Fruit fly (Drosophila melanogaster): Measurements from ENCODE around the gene Ref1.

Ref1 gene

DNA sequence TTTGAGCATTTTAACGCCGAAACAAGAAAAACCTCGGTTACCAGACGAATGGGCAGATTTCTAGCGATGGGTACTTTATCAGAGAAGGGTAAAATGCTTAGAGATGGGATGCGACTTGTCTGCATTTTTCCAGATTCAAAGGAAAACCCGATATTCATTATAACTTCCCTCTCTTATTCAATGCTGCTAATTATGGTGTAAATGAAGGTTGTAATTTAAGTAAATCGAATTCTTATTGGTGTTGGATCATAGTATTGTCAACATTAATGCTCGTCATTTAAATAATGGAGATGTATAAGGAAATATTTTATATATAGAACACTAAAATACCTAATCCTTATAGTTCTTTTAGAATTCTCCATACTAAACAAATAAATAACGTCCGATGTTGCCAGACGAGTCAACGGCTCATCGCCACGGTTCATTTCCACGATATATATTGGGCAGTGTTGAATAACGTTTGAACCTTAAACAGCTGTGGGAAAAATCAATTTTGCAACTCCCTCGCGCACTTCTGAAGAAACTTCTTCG, 44.0 kb upstream of the Ref1 start, which contains the start of the genes Alh and CG10098 (continued):
- peak; percentile 39 for TF ChIP-seq crc (GFP tag; optimal IDR thresholded peaks at IDR 0.05)
- TF ChIP-seq CG9876 (GFP tag; optimal IDR thresholded peaks at IDR 0.05) = peak; percentile 87
- TF ChIP-seq fu2 (GFP tag; optimal IDR thresholded peaks at IDR 0.05) = peak; percentile 89
- TF ChIP-seq CG9215 (GFP tag; IDR thresholded peaks at IDR 0.05) = peak; percentile 89
- TF ChIP-seq dm (GFP tag; optimal IDR thresholded peaks at IDR 0.05) = peak; percentile 75
- peak; percentile 73 for TF ChIP-seq inv (GFP tag; IDR thresholded peaks at IDR 0.05; ENCODE audit: partially characterized antibody)
- peak; percentile 40 for TF ChIP-seq CG15073 (GFP tag; optimal IDR thresholded peaks at IDR 0.05)
- TF ChIP-seq CG10543 (GFP tag; optimal IDR thresholded peaks at IDR 0.05) = peak; percentile 81
- TF ChIP-seq CG4404 (GFP tag; IDR thresholded peaks at IDR 0.05) = peak; percentile 72
- no peak; the same call in 1 of the 2 replicates for TF ChIP-seq ap (GFP tag; IDR thresholded peaks at IDR 0.05)
- peak; percentile 76 for TF ChIP-seq Myb (GFP tag; optimal IDR thresholded peaks at IDR 0.05)
- peak; percentile 39; the same call in 1 of the 2 replicates for TF ChIP-seq Dref (GFP tag; IDR thresholded peaks at IDR 0.05)
- TF ChIP-seq CG10147 (GFP tag; optimal IDR thresholded peaks at IDR 0.05) = peak; percentile 75
- TF ChIP-seq pan (optimal IDR thresholded peaks at IDR 0.05) = no peak
- TF ChIP-seq pan (GFP tag; optimal IDR thresholded peaks at IDR 0.05 in 1 of 2, IDR thresholded peaks at IDR 0.05 in 1 of 2) = peak in 1 of 2 experiments; percentile 70
- peak; percentile 73 for TF ChIP-seq Ada2b (GFP tag; IDR thresholded peaks at IDR 0.05)
- peak; percentile 75 for TF ChIP-seq Nf-YC (tag; optimal IDR thresholded peaks at IDR 0.05)
- peak; percentile 69 for TF ChIP-seq CG4854 (GFP tag; optimal IDR thresholded peaks at IDR 0.05)
- peak; percentile 70 for TF ChIP-seq dmrt99B (tag; optimal IDR thresholded peaks at IDR 0.05)
- TF ChIP-seq ATbp (GFP tag; optimal IDR thresholded peaks at IDR 0.05) = peak; percentile 34
- TF ChIP-seq CG7987 (GFP tag; optimal IDR thresholded peaks at IDR 0.05) = no peak
- peak; percentile 93 for TF ChIP-seq CG17361 (GFP tag; IDR thresholded peaks at IDR 0.05)
- peak; percentile 64; the same call in 1 of the 2 replicates for TF ChIP-seq ham (GFP tag; IDR thresholded peaks at IDR 0.05)
- peak; percentile 92 for TF ChIP-seq Chrac-16 (GFP tag; optimal IDR thresholded peaks at IDR 0.05)
- peak; percentile 64 for TF ChIP-seq CG10431 (GFP tag; optimal IDR thresholded peaks at IDR 0.05)
- TF ChIP-seq CG13424 (tag; optimal IDR thresholded peaks at IDR 0.05) = peak; percentile 86
- peak; percentile 79 for TF ChIP-seq lab (GFP tag; optimal IDR thresholded peaks at IDR 0.05)
- TF ChIP-seq peb (GFP tag; IDR thresholded peaks at IDR 0.05) = 0 out of 2 replicates have a peak, but pooled peaks have one; percentile 52
- TF ChIP-seq CG42726 (GFP tag; IDR thresholded peaks at IDR 0.05; ENCODE audit: partially characterized antibody) = peak; percentile 55; the same call in 1 of the 2 replicates
- TF ChIP-seq sisA (GFP tag; IDR thresholded peaks at IDR 0.05) = peak; percentile 85
- peak; percentile 62 for TF ChIP-seq CG8388 (GFP tag; optimal IDR thresholded peaks at IDR 0.05)
- TF ChIP-seq CG17829 (tag; optimal IDR thresholded peaks at IDR 0.05) = peak; percentile 78
- TF ChIP-seq CG10959 (GFP tag; IDR thresholded peaks at IDR 0.05) = peak; percentile 60
- TF ChIP-seq Ptx1 (GFP tag; IDR thresholded peaks at IDR 0.05) = peak; percentile 87
- peak; percentile 74 for TF ChIP-seq CG30431 (GFP tag; optimal IDR thresholded peaks at IDR 0.05)
- peak; percentile 86 for TF ChIP-seq CG12659 (GFP tag; optimal IDR thresholded peaks at IDR 0.05)
- peak; percentile 22 for TF ChIP-seq grn (GFP tag; optimal IDR thresholded peaks at IDR 0.05)
- TF ChIP-seq CG12769 (tag; optimal IDR thresholded peaks at IDR 0.05) = peak; percentile 78
- TF ChIP-seq CG9609 (GFP tag; optimal IDR thresholded peaks at IDR 0.05) = peak; percentile 87
- TF ChIP-seq br (optimal IDR thresholded peaks at IDR 0.05) = no peak
- peak; percentile 74 for TF ChIP-seq Bteb2 (GFP tag; optimal IDR thresholded peaks at IDR 0.05)
- peak; percentile 59 for TF ChIP-seq tap (tag; optimal IDR thresholded peaks at IDR 0.05)
- TF ChIP-seq CG12744 (GFP tag; optimal IDR thresholded peaks at IDR 0.05) = peak; percentile 66
- no peak for TF ChIP-seq fd102C (GFP tag; optimal IDR thresholded peaks at IDR 0.05)
- TF ChIP-seq CG4360 (GFP tag; IDR thresholded peaks at IDR 0.05) = no peak
- no peak for TF ChIP-seq prd (optimal IDR thresholded peaks at IDR 0.05)
- TF ChIP-seq prd (GFP tag; IDR thresholded peaks at IDR 0.05) = peak; percentile 87; the same call in 2 of the 3 replicates
- TF ChIP-seq CG8089 (GFP tag; optimal IDR thresholded peaks at IDR 0.05) = peak; percentile 67
- TF ChIP-seq ranshi (GFP tag; IDR thresholded peaks at IDR 0.05) = peak; percentile 81; the same call in 1 of the 2 replicates
- peak; percentile 54 for TF ChIP-seq CG2875 (GFP tag; optimal IDR thresholded peaks at IDR 0.05)
- TF ChIP-seq ssp (GFP tag; IDR thresholded peaks at IDR 0.05) = peak; percentile 80

All from whole organism, embryonic.